Worm (Caenorhabditis elegans) whole organism, L4 larva: Measurements from ENCODE around the gene zmp-5.
A peak's percentile ranks its signal among the peaks of the same experiment; 100 is the strongest.

Experiments
- T20F7.1 ChIP-seq: fragments of 200-800 bp; sonication (Bioruptor generic); optimal IDR thresholded peaks from 2 replicates; lab custom pipeline; 2018; ENCODE audit warnings: mild to moderate bottlenecking, missing genetic modification characterization, missing compliant biosample characterization
- T26A8.4 ChIP-seq: fragments of 200-800 bp; sonication (Bioruptor generic); IDR thresholded peaks from 2 replicates; pipeline ENCODE4 v1.3.6; 2022; ENCODE audit warnings: missing genetic modification characterization, missing compliant biosample characterization
- attf-4 ChIP-seq: sonication (generic microtip); optimal IDR thresholded peaks from 3 replicates; lab custom pipeline; 2017; ENCODE audit warnings: missing biosample characterization, missing genetic modification characterization
- ctbp-1 ChIP-seq: fragments of 200-800 bp; sonication (Bioruptor generic); IDR thresholded peaks from 2 replicates; pipeline ENCODE4 v1.3.6; 2022; ENCODE audit warnings: missing genetic modification reagents, missing genetic modification characterization, missing compliant biosample characterization
- daf-16 ChIP-seq, 3 experiments: sonication (generic microtip); optimal IDR thresholded peaks; 2 replicates each; lab custom pipeline; 2016 to 2017; ENCODE audit warnings: missing genetic modification characterization in 3 of 3, missing genetic modification reagents in 3 of 3, mild to moderate bottlenecking in 2 of 3, missing compliant biosample characterization in 2 of 3, missing biosample characterization in 1 of 3, moderate library complexity in 1 of 3
- dmd-6 ChIP-seq: fragments of 200-800 bp; sonication (Bioruptor generic); IDR thresholded peaks from 2 replicates; pipeline ENCODE4 v1.3.6; 2022; ENCODE audit warnings: missing genetic modification reagents, missing genetic modification characterization, missing compliant biosample characterization
- dpl-1 ChIP-seq: fragments of 150-350 bp; optimal IDR thresholded peaks from 2 replicates; lab custom pipeline; 2014; ENCODE audit warnings: missing biosample characterization, missing genetic modification reagents, missing genetic modification characterization
- duxl-1 ChIP-seq: sonication (generic microtip); optimal IDR thresholded peaks from 2 replicates; lab custom pipeline; 2016; ENCODE audit warnings: mild to moderate bottlenecking, missing genetic modification characterization, moderate library complexity, missing compliant biosample characterization; ENCODE audit not compliant: poor library complexity
- dve-1 ChIP-seq: sonication (generic microtip); optimal IDR thresholded peaks from 2 replicates; lab custom pipeline; 2017; ENCODE audit warnings: antibody characterized with exemption, mild to moderate bottlenecking, missing genetic modification characterization, missing compliant biosample characterization; ENCODE audit not compliant: insufficient read depth
- fkh-10 ChIP-seq: fragments of 150-350 bp; optimal IDR thresholded peaks from 2 replicates; lab custom pipeline; 2014; ENCODE audit warnings: missing biosample characterization, missing genetic modification reagents, missing genetic modification characterization
- hlh-11 ChIP-seq: fragments of 200-800 bp; sonication (Bioruptor generic); optimal IDR thresholded peaks from 2 replicates; lab custom pipeline; 2018; ENCODE audit warnings: mild to moderate bottlenecking, missing genetic modification characterization, missing compliant biosample characterization
- hlh-30 ChIP-seq: sonication (generic microtip); optimal IDR thresholded peaks from 2 replicates; lab custom pipeline; 2017; ENCODE audit warnings: antibody characterized with exemption, mild to moderate bottlenecking, missing genetic modification characterization, missing compliant biosample characterization; ENCODE audit not compliant: insufficient read depth
- lin-13 ChIP-seq: fragments of 150-350 bp; optimal IDR thresholded peaks from 2 replicates; lab custom pipeline; 2014; ENCODE audit warnings: missing biosample characterization, missing genetic modification reagents, missing genetic modification characterization
- lin-38 ChIP-seq: fragments of 200-800 bp; sonication (Bioruptor generic); IDR thresholded peaks from 2 replicates; pipeline ENCODE4 v1.3.6; 2022; ENCODE audit warnings: missing genetic modification reagents, missing genetic modification characterization, missing compliant biosample characterization
- lsy-2 ChIP-seq, 2 experiments: fragments of 150-350 bp in 1 of 2; sonication (generic microtip) in 1 of 2; optimal IDR thresholded peaks; 2 replicates each; lab custom pipeline; 2014 to 2017; ENCODE audit warnings: missing biosample characterization in 2 of 2, missing genetic modification characterization in 2 of 2
- mdl-1 ChIP-seq, 2 experiments: fragments of 150-350 bp in 1 of 2; sonication (generic microtip) in 1 of 2; optimal IDR thresholded peaks; 2 replicates each; lab custom pipeline; 2014 to 2017; ENCODE audit warnings: missing biosample characterization in 2 of 2, missing genetic modification characterization in 2 of 2
- mep-1 ChIP-seq: fragments of 150-350 bp; sonication (generic microtip); optimal IDR thresholded peaks from 3 replicates; lab custom pipeline; 2014; ENCODE audit warnings: missing biosample characterization, missing genetic modification characterization
- mes-2 ChIP-seq: sonication (generic microtip); optimal IDR thresholded peaks from 2 replicates; lab custom pipeline; 2016; ENCODE audit warnings: missing genotype, mild to moderate bottlenecking, missing genetic modification characterization, missing compliant biosample characterization; ENCODE audit not compliant: poor library complexity, severe bottlenecking
- mxl-2 ChIP-seq: fragments of 200-800 bp; sonication (Bioruptor generic); conservative IDR thresholded peaks from 2 replicates; pipeline ENCODE4 v1.3.6; 2022; ENCODE audit warnings: missing genetic modification reagents, missing genetic modification characterization, missing compliant biosample characterization
- mxl-3 ChIP-seq: fragments of 200-800 bp; sonication (Bioruptor generic); optimal IDR thresholded peaks from 2 replicates; lab custom pipeline; 2018; ENCODE audit warnings: mild to moderate bottlenecking, missing genetic modification characterization, missing compliant biosample characterization
- nhr-102 ChIP-seq: sonication (generic microtip); optimal IDR thresholded peaks from 2 replicates; lab custom pipeline; 2016; ENCODE audit warnings: mild to moderate bottlenecking, missing genetic modification characterization, moderate library complexity, missing compliant biosample characterization
- nhr-11 ChIP-seq: fragments of 150-350 bp; optimal IDR thresholded peaks from 2 replicates; lab custom pipeline; 2014; ENCODE audit warnings: missing biosample characterization, missing genetic modification characterization
- nhr-25 ChIP-seq: sonication (generic microtip); optimal IDR thresholded peaks from 2 replicates; lab custom pipeline; 2017; ENCODE audit warnings: missing genetic modification characterization, mild to moderate bottlenecking, missing compliant biosample characterization, antibody characterized with exemption, moderate library complexity, borderline replicate concordance; ENCODE audit not compliant: insufficient read depth
- nhr-28 ChIP-seq: fragments of 150-350 bp; optimal IDR thresholded peaks from 2 replicates; lab custom pipeline; 2014; ENCODE audit warnings: missing biosample characterization, missing genetic modification characterization
- nhr-42 ChIP-seq: fragments of 200-800 bp; sonication (Bioruptor generic); IDR thresholded peaks from 2 replicates; pipeline ENCODE4 v1.3.6; 2022; ENCODE audit warnings: missing genetic modification characterization, missing compliant biosample characterization
- nhr-48 ChIP-seq: sonication (generic microtip); optimal IDR thresholded peaks from 2 replicates; lab custom pipeline; 2016; ENCODE audit warnings: mild to moderate bottlenecking, missing genetic modification characterization, missing compliant biosample characterization
- nhr-6 ChIP-seq: fragments of 150-350 bp; optimal IDR thresholded peaks from 2 replicates; lab custom pipeline; 2014; ENCODE audit warnings: missing biosample characterization, missing genetic modification characterization
- nhr-77 ChIP-seq: fragments of 150-350 bp; optimal IDR thresholded peaks from 2 replicates; lab custom pipeline; 2014; ENCODE audit warnings: missing biosample characterization, missing genetic modification characterization
- pha-4 ChIP-seq, 2 experiments: fragments of 150-350 bp in 1 of 2; fragments of 200-800 bp in 1 of 2; sonication (Bioruptor generic) in 1 of 2; IDR thresholded peaks in 1 of 2; optimal IDR thresholded peaks in 1 of 2; 2 replicates each; pipeline versions ENCODE4 v1.3.6 to Lab custom; 2014 to 2022; ENCODE audit warnings: missing genetic modification characterization in 2 of 2, missing genetic modification reagents in 2 of 2, missing biosample characterization in 1 of 2, missing compliant biosample characterization in 1 of 2
- pqm-1 ChIP-seq: sonication (generic microtip); optimal IDR thresholded peaks from 2 replicates; lab custom pipeline; 2017; ENCODE audit warnings: missing biosample characterization, missing genetic modification characterization
- rbr-2 ChIP-seq: sonication (generic microtip); optimal IDR thresholded peaks from 2 replicates; lab custom pipeline; 2016; ENCODE audit warnings: missing genotype, missing genetic modification characterization, missing compliant biosample characterization
- sdz-12 ChIP-seq: fragments of 200-800 bp; sonication (Bioruptor generic); optimal IDR thresholded peaks from 2 replicates; lab custom pipeline; 2018; ENCODE audit warnings: mild to moderate bottlenecking, missing genetic modification characterization, missing compliant biosample characterization
- spr-3 ChIP-seq: fragments of 200-800 bp; sonication (Bioruptor generic); optimal IDR thresholded peaks from 2 replicates; lab custom pipeline; 2018; ENCODE audit warnings: mild to moderate bottlenecking, missing genetic modification characterization, missing compliant biosample characterization
- tra-1 ChIP-seq: fragments of 200-800 bp; sonication (Bioruptor generic); IDR thresholded peaks from 2 replicates; pipeline ENCODE4 v1.3.6; 2022; ENCODE audit warnings: missing genetic modification reagents, missing genetic modification characterization, missing compliant biosample characterization
- unc-62 ChIP-seq, 3 experiments: fragments of 150-350 bp in 1 of 3; sonication (generic microtip); optimal IDR thresholded peaks in 2 of 3; peaks in 1 of 3; 1 replicate in 1 of 3; 2 replicates in 2 of 3; lab custom pipeline; 2014 to 2017; ENCODE audit warnings: missing biosample characterization in 3 of 3, missing genetic modification characterization in 3 of 3, missing genetic modification reagents in 3 of 3, missing genotype in 1 of 3
- ztf-11 ChIP-seq: fragments of 150-350 bp; optimal IDR thresholded peaks from 2 replicates; lab custom pipeline; 2014; ENCODE audit warnings: missing biosample characterization, missing genetic modification characterization

Gene zmp-5

DNA sequence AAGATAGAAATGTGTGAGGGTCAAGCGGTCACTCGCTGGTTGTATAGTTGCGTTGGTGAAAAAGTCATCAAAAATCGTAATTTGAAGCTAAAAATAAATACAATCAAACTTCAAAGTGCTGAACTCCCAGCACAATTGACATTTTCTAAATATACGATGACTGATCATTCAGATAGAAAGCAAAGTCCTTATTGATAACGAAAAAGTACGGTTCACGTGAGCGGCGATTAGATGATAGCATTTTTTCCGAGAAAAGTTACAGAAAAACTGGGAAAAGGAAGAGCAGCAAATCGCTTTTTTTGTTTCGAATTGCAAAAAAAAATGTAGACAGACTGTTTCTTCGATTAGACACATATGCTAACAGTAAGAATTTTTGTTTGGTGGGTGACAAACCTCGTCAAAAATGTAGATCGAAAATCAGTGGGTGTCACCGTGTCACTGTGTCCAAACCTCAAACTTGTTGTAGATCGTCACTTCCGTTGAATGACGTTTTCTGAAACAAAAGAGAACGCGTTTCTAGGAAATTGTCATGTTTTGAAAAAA is 13.0 kb upstream of the zmp-5 start, which contains the start of gene ivns-1:
Gene ivns-1 (minus strand): TSS at position 493 of the 543 bp plus-strand sequence.
- TF ChIP-seq nhr-48 (tag; lab: Kevin White, UChicago) (peak; percentile 60), daf-16 (GFP tag; optimal IDR thresholded peaks at IDR 0.05; lab: Kevin White, UChicago) (no peak), daf-16 (tag; optimal IDR thresholded peaks at IDR 0.05; lab: Kevin White, UChicago) (peak; percentile 72), unc-62 (GFP tag; optimal IDR thresholded peaks at IDR 0.05 in 1 of 2; lab: Kevin White, UChicago) (peak in 1 of 2 experiments; percentile 10), unc-62 (tag; optimal IDR thresholded peaks at IDR 0.05; lab: Kevin White, UChicago) (no peak), nhr-28 (tag; lab: Kevin White, UChicago) (peak; percentile 61), lin-38 (GFP tag; lab: Robert Waterston, UW) (no peak), hlh-11 (tag; lab: Kevin White, UChicago) (peak; percentile 70), pqm-1 (tag; lab: Kevin White, UChicago) (peak; percentile 17), dve-1 (tag; lab: Kevin White, UChicago) (peak; percentile 55), T20F7.1 (GFP tag; lab: Kevin White, UChicago) (no peak), tra-1 (GFP tag; lab: Robert Waterston, UW) (no peak), dmd-6 (GFP tag; lab: Robert Waterston, UW) (peak; percentile 70)

DNA sequence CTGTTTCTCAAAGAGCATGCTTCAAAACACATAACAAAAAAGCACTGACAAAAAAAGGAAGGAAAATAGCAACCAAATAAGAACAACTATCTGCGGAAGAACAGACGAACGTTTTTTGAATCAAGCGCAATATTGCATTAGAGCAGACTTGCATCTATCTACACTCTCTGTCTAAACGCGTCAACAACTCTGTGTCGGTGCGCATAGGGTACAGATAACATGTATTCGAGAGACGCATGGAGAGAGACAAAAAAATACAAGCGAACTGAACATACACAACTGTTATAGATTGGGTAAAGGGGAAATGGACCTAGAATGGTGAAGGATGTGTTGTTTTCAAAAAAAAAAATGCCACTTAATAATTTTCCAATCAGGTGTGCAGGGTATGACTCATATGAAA is 11.9 kb upstream of the zmp-5 start:
- TF ChIP-seq mxl-2 (0 out of 2 replicates have a peak, but pooled peaks have one; percentile 29), lsy-2 (tag; optimal IDR thresholded peaks at IDR 0.05; lab: Kevin White, UChicago) (peak in 1 of 2 experiments; percentile 69), sdz-12 (GFP tag; lab: Kevin White, UChicago) (no peak), spr-3 (GFP tag; lab: Kevin White, UChicago) (no peak), mes-2 (peak; percentile 79), nhr-102 (peak; percentile 2), mep-1 (tag; lab: Kevin White, UChicago) (peak; percentile 76), attf-4 (no peak), dmd-6 (GFP tag; lab: Robert Waterston, UW) (peak; percentile 54), nhr-77 (tag; lab: Kevin White, UChicago) (peak; percentile 84), hlh-30 (tag; lab: Kevin White, UChicago) (peak; percentile 27), ctbp-1 (GFP tag; lab: Robert Waterston, UW) (no peak), pha-4 (GFP tag; IDR thresholded peaks at IDR 0.05; lab: Robert Waterston, UW) (no peak), pha-4 (tag; optimal IDR thresholded peaks at IDR 0.05; lab: Kevin White, UChicago) (peak; percentile 90), nhr-25 (tag; lab: Kevin White, UChicago) (peak; percentile 33), nhr-48 (tag; lab: Kevin White, UChicago) (peak; percentile 50), nhr-42 (GFP tag; lab: Robert Waterston, UW) (no peak), daf-16 (GFP tag; optimal IDR thresholded peaks at IDR 0.05; lab: Kevin White, UChicago) (no peak), daf-16 (tag; optimal IDR thresholded peaks at IDR 0.05; lab: Kevin White, UChicago) (peak; percentile 98), ztf-11 (tag; lab: Kevin White, UChicago) (no peak), dpl-1 (GFP tag; lab: Kevin White, UChicago) (peak; percentile 72), lin-13 (peak; percentile 51), rbr-2 (tag; lab: Kevin White, UChicago) (peak; percentile 56), nhr-11 (peak; percentile 30), lin-38 (GFP tag; lab: Robert Waterston, UW) (peak; percentile 80), nhr-6 (tag; lab: Kevin White, UChicago) (peak; percentile 82), T26A8.4 (GFP tag; lab: Robert Waterston, UW) (0 out of 2 replicates have a peak, but pooled peaks have one; percentile 21), mdl-1 (tag; optimal IDR thresholded peaks at IDR 0.05; lab: Kevin White, UChicago) (peak in 1 of 2 experiments; percentile 64), unc-62 (GFP tag; optimal IDR thresholded peaks at IDR 0.05 in 1 of 2; lab: Kevin White, UChicago) (peak in 1 of 2 experiments; percentile 98), unc-62 (tag; optimal IDR thresholded peaks at IDR 0.05; lab: Kevin White, UChicago) (no peak), mxl-3 (GFP tag; lab: Kevin White, UChicago) (peak; percentile 51), fkh-10 (peak; percentile 37), dve-1 (tag; lab: Kevin White, UChicago) (peak; percentile 88), nhr-28 (tag; lab: Kevin White, UChicago) (peak; percentile 89), pqm-1 (tag; lab: Kevin White, UChicago) (peak; percentile 45), hlh-11 (tag; lab: Kevin White, UChicago) (peak; percentile 85), duxl-1 (tag; lab: Kevin White, UChicago) (no peak)
